Worm (Caenorhabditis elegans) whole organism, young adult: Measurements from ENCODE around the gene C27F2.9.

Source experiments
- B0035.1 ChIP-seq: sonication (generic microtip); optimal IDR thresholded peaks from 2 replicates; lab custom pipeline; 2016; ENCODE audit warnings: missing genetic modification characterization, mild to moderate bottlenecking, missing compliant biosample characterization, missing genotype, missing genetic modification reagents
- F37B4.10 ChIP-seq: fragments of 200-800 bp; sonication (Bioruptor generic); IDR thresholded peaks from 2 replicates; pipeline ENCODE4 v1.3.6; 2022; ENCODE audit warnings: missing genetic modification characterization, missing compliant biosample characterization
- Y53F4B.3 ChIP-seq: fragments of 200-800 bp; sonication (Bioruptor generic); IDR thresholded peaks from 2 replicates; pipeline ENCODE4 v1.3.6; 2022; ENCODE audit warnings: missing genetic modification reagents, missing genetic modification characterization, missing compliant biosample characterization
- ceh-27 ChIP-seq: fragments of 200-800 bp; sonication (Bioruptor generic); optimal IDR thresholded peaks from 2 replicates; lab custom pipeline; 2018; ENCODE audit warnings: mild to moderate bottlenecking, missing genetic modification characterization, moderate library complexity, missing compliant biosample characterization
- dpl-1 ChIP-seq: fragments of 150-350 bp; optimal IDR thresholded peaks from 2 replicates; lab custom pipeline; 2014; ENCODE audit warnings: missing biosample characterization, missing genetic modification reagents, missing genetic modification characterization
- egl-18 ChIP-seq: fragments of 200-800 bp; sonication (Bioruptor generic); IDR thresholded peaks from 2 replicates; pipeline ENCODE4 v1.3.6; 2022; ENCODE audit warnings: missing genetic modification reagents, missing genetic modification characterization, missing compliant biosample characterization
- lin-35 ChIP-seq, 3 experiments: fragments of 150-350 bp in 2 of 3; sonication (generic microtip) in 1 of 3; optimal IDR thresholded peaks; 2 replicates each; lab custom pipeline; 2014 to 2018; ENCODE audit warnings: missing biosample characterization in 3 of 3, missing genetic modification characterization in 3 of 3, missing genetic modification reagents in 3 of 3
- lin-40 ChIP-seq: sonication (generic microtip); optimal IDR thresholded peaks from 2 replicates; lab custom pipeline; 2016; ENCODE audit warnings: missing genetic modification characterization, mild to moderate bottlenecking, missing compliant biosample characterization, missing genotype, missing genetic modification reagents
- mes-4 ChIP-seq: sonication (generic microtip); optimal IDR thresholded peaks from 2 replicates; lab custom pipeline; 2016; ENCODE audit warnings: missing genotype, missing genetic modification characterization, missing compliant biosample characterization
- pha-4 ChIP-seq: fragments of 150-350 bp; sonication (generic microtip); optimal IDR thresholded peaks from 2 replicates; lab custom pipeline; 2014; ENCODE audit warnings: missing biosample characterization, missing genetic modification reagents, missing genetic modification characterization
- rpc-1 ChIP-seq, 2 experiments: fragments of 150-350 bp in 1 of 2; sonication (generic microtip) in 1 of 2; optimal IDR thresholded peaks; 2 replicates each; lab custom pipeline; 2014 to 2018; ENCODE audit warnings: missing biosample characterization in 1 of 2, missing genetic modification characterization in 1 of 2, missing genetic modification reagents in 1 of 2, missing genotype in 1 of 2
- snpc-4 ChIP-seq, 5 experiments: fragments of 150-350 bp in 1 of 5; sonication (generic microtip) in 4 of 5; optimal IDR thresholded peaks; 2 replicates each; lab custom pipeline; 2014 to 2018; ENCODE audit warnings: missing genetic modification characterization in 5 of 5, missing biosample characterization in 3 of 5, antibody characterized with exemption in 2 of 5, mild to moderate bottlenecking in 2 of 5, missing compliant biosample characterization in 2 of 5, missing genotype in 2 of 5, moderate library complexity in 2 of 5, missing genetic modification reagents in 1 of 5
- unc-62 ChIP-seq: fragments of 150-350 bp; optimal IDR thresholded peaks from 2 replicates; lab custom pipeline; 2014; ENCODE audit warnings: missing biosample characterization, missing genetic modification reagents, missing genetic modification characterization
- xnd-1 ChIP-seq: sonication (generic microtip); optimal IDR thresholded peaks from 2 replicates; lab custom pipeline; 2016; ENCODE audit warnings: missing genotype, missing genetic modification reagents, missing genetic modification characterization, missing compliant biosample characterization

DNA sequence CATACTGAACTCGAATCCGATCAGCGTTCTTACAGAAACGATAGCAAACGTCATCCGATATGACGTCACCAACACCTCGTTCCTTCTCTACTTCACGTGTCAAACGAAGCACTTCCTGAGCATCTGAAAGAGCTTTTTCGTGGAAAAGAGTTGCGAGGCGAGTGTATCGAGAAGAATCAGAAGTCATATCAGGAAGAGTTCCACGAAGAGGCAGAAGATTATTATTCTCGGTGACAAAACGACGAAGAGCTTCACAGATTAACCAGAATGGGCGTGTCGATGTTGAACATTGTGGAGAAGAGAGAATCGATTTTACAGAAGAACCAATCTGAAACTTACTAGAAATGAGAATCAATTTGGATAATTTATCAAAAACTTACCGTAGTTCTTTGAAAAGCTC, 43.9 kb downstream of the C27F2.9 start:
- no peak for TF ChIP-seq lin-40
- TF ChIP-seq snpc-4 (GFP tag; optimal IDR thresholded peaks at IDR 0.05; lab: Kevin White, UChicago): no peak
- TF ChIP-seq snpc-4 (tag; optimal IDR thresholded peaks at IDR 0.05; lab: Kevin White, UChicago): no peak
- TF ChIP-seq Y53F4B.3: no peak
- no peak for TF ChIP-seq unc-62 (GFP tag; lab: Kevin White, UChicago)
- TF ChIP-seq dpl-1 (GFP tag; lab: Kevin White, UChicago): no peak
- no peak for TF ChIP-seq lin-35 (GFP tag; optimal IDR thresholded peaks at IDR 0.05; lab: Kevin White, UChicago)
- TF ChIP-seq pha-4 (tag; lab: Kevin White, UChicago): no peak
- TF ChIP-seq rpc-1 (optimal IDR thresholded peaks at IDR 0.05; lab: Kevin White, UChicago): no peak
- no peak for TF ChIP-seq rpc-1 (tag; optimal IDR thresholded peaks at IDR 0.05; lab: Kevin White, UChicago)
- TF ChIP-seq egl-18 (GFP tag; lab: Robert Waterston, UW): no peak
- TF ChIP-seq B0035.1 (tag; lab: Kevin White, UChicago): no peak
- TF ChIP-seq ceh-27: no peak
- no peak for TF ChIP-seq xnd-1 (tag; lab: Kevin White, UChicago)
- TF ChIP-seq F37B4.10 (GFP tag; lab: Robert Waterston, UW): no peak
- no peak for TF ChIP-seq mes-4
